Worm (Caenorhabditis elegans) whole organism, young adult: ENCODE results near the gene F46F5.1.

ENCODE experiments used
- B0261.1 ChIP-seq: sonication (generic microtip); optimal IDR thresholded peaks from 2 replicates; lab custom pipeline; 2016; ENCODE audit warnings: mild to moderate bottlenecking, missing genetic modification characterization, moderate library complexity, missing compliant biosample characterization
- Y67H2A.10 ChIP-seq: fragments of 200-800 bp; sonication (Bioruptor generic); conservative IDR thresholded peaks from 2 replicates; pipeline ENCODE4 v1.3.6; 2022; ENCODE audit warnings: missing genetic modification reagents, missing genetic modification characterization, missing compliant biosample characterization
- ceh-58 ChIP-seq: fragments of 200-800 bp; sonication (Bioruptor generic); IDR thresholded peaks from 2 replicates; pipeline ENCODE4 v1.3.6; 2022; ENCODE audit warnings: missing genetic modification characterization, missing compliant biosample characterization
- dpl-1 ChIP-seq: fragments of 150-350 bp; optimal IDR thresholded peaks from 2 replicates; lab custom pipeline; 2014; ENCODE audit warnings: missing biosample characterization, missing genetic modification reagents, missing genetic modification characterization
- efl-1 ChIP-seq: fragments of 150-350 bp; optimal IDR thresholded peaks from 2 replicates; lab custom pipeline; 2014; ENCODE audit warnings: missing biosample characterization, missing genetic modification reagents, missing genetic modification characterization
- lag-1 ChIP-seq: fragments of 200-800 bp; sonication (Bioruptor generic); IDR thresholded peaks from 2 replicates; pipeline ENCODE4 v1.3.6; 2022; ENCODE audit warnings: missing genetic modification reagents, missing genetic modification characterization, missing compliant biosample characterization
- let-526 ChIP-seq: fragments of 200-800 bp; sonication (Bioruptor generic); IDR thresholded peaks from 2 replicates; pipeline ENCODE4 v1.3.6; 2022; ENCODE audit warnings: missing genetic modification reagents, missing genetic modification characterization, missing compliant biosample characterization
- rpc-1 ChIP-seq, 2 experiments: fragments of 150-350 bp in 1 of 2; sonication (generic microtip) in 1 of 2; optimal IDR thresholded peaks; 2 replicates each; lab custom pipeline; 2014 to 2018; ENCODE audit warnings: missing biosample characterization in 1 of 2, missing genetic modification characterization in 1 of 2, missing genetic modification reagents in 1 of 2, missing genotype in 1 of 2
- sea-2 ChIP-seq: fragments of 200-800 bp; sonication (Bioruptor generic); IDR thresholded peaks from 2 replicates; pipeline ENCODE4 v1.3.6; 2022; ENCODE audit warnings: missing genetic modification characterization, missing compliant biosample characterization
- somi-1 ChIP-seq: fragments of 200-800 bp; sonication (Bioruptor generic); optimal IDR thresholded peaks from 2 replicates; lab custom pipeline; 2018; ENCODE audit warnings: mild to moderate bottlenecking, missing genetic modification characterization, missing compliant biosample characterization
- ztf-18 ChIP-seq: sonication (generic microtip); optimal IDR thresholded peaks from 2 replicates; lab custom pipeline; 2016; ENCODE audit warnings: missing genotype, mild to moderate bottlenecking, missing genetic modification characterization, missing compliant biosample characterization
- ztf-26 ChIP-seq: sonication (generic microtip); optimal IDR thresholded peaks from 2 replicates; lab custom pipeline; 2017; ENCODE audit warnings: missing genetic modification characterization, missing compliant biosample characterization

DNA sequence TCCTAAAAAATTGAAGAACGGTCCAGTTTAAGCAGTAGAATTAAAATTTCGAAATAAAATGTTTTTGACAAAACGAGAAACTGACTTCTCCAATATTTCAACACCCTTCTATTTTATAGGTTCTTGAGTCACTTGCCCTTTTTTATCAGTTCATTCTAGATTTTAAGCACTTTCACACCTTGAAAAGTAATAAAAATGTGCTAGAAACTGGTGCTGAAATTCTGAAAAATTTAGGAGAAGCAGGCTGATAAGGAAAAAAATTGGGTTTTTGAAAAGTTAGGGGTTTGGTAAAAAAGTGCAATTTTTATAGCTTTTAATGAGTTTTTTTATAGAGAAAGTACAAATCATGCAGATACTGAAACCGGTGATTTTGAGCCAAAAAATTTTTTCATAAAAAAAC lies 31.5 kb downstream of the F46F5.1 start:
- TF ChIP-seq ztf-26 (tag; lab: Kevin White, UChicago) (no peak), B0261.1 (tag; lab: Kevin White, UChicago) (no peak), lag-1 (no peak), efl-1 (GFP tag; lab: Kevin White, UChicago) (no peak), ceh-58 (GFP tag; lab: Robert Waterston, UW) (no peak), ztf-18 (tag; lab: Kevin White, UChicago) (no peak), Y67H2A.10 (no peak), dpl-1 (GFP tag; lab: Kevin White, UChicago) (no peak), let-526 (no peak), rpc-1 (optimal IDR thresholded peaks at IDR 0.05; lab: Kevin White, UChicago) (no peak), rpc-1 (tag; optimal IDR thresholded peaks at IDR 0.05; lab: Kevin White, UChicago) (no peak), sea-2 (GFP tag; lab: Robert Waterston, UW) (no peak), somi-1 (GFP tag; lab: Kevin White, UChicago) (no peak)
